Worm (Caenorhabditis elegans): ENCODE results near the gene ZK632.9.
A peak's percentile ranks its signal among the peaks of the same experiment; 100 is the strongest.

ZK632.9 gene

ce11 chrIII:9827163-9827951 is 2.1 kb upstream of the ZK632.9 start, which contains the start of the genes ZK632.10 and ZK632.11 (continued):
- no peak for TF ChIP-seq madf-8 (GFP tag; conservative IDR thresholded peaks at IDR 0.05)
- TF ChIP-seq nhr-179 (tag; optimal IDR thresholded peaks at IDR 0.05) = no peak
- TF ChIP-seq rpc-1 (optimal IDR thresholded peaks at IDR 0.05) = no peak
- TF ChIP-seq rpc-1 (tag; optimal IDR thresholded peaks at IDR 0.05) = no peak
- no peak for TF ChIP-seq rec-8 (tag; optimal IDR thresholded peaks at IDR 0.05)
- no peak for TF ChIP-seq mcd-1 (GFP tag; IDR thresholded peaks at IDR 0.05)
- TF ChIP-seq atf-7 (tag; optimal IDR thresholded peaks at IDR 0.05) = no peak
- no peak for TF ChIP-seq egl-18 (GFP tag; IDR thresholded peaks at IDR 0.05)
- TF ChIP-seq D2030.7 (GFP tag; IDR thresholded peaks at IDR 0.05) = peak; percentile 33; the same call in 1 of the 2 replicates
- no peak for TF ChIP-seq F57C9.4 (tag; optimal IDR thresholded peaks at IDR 0.05)
- peak; percentile 56 for TF ChIP-seq nhr-80 (tag; optimal IDR thresholded peaks at IDR 0.05)
- TF ChIP-seq gei-17 (GFP tag; optimal IDR thresholded peaks at IDR 0.05) = no peak
- no peak for TF ChIP-seq ceh-40 (GFP tag; IDR thresholded peaks at IDR 0.05)
- no peak for TF ChIP-seq attf-3 (GFP tag; conservative IDR thresholded peaks at IDR 0.05)
- no peak for TF ChIP-seq ztf-22 (GFP tag; optimal IDR thresholded peaks at IDR 0.05)
- peak; percentile 17 for TF ChIP-seq attf-5 (GFP tag; optimal IDR thresholded peaks at IDR 0.05)
- TF ChIP-seq somi-1 (GFP tag; optimal IDR thresholded peaks at IDR 0.05) = no peak
- TF ChIP-seq T26A5.8 (tag; optimal IDR thresholded peaks at IDR 0.05) = no peak
- no peak for TF ChIP-seq attf-6 (GFP tag; IDR thresholded peaks at IDR 0.05)
- no peak for TF ChIP-seq ceh-79 (tag; optimal IDR thresholded peaks at IDR 0.05)
- TF ChIP-seq athp-1 (tag; optimal IDR thresholded peaks at IDR 0.05) = no peak
- no peak for TF ChIP-seq efl-1 (GFP tag; optimal IDR thresholded peaks at IDR 0.05)
- no peak for TF ChIP-seq C17E4.6 (GFP tag; IDR thresholded peaks at IDR 0.05)
- TF ChIP-seq cebp-1 (GFP tag; IDR thresholded peaks at IDR 0.05) = peak; percentile 91
- TF ChIP-seq cebp-1 (tag; optimal IDR thresholded peaks at IDR 0.05) = peak; percentile 89
- TF ChIP-seq ceh-100 (GFP tag; IDR thresholded peaks at IDR 0.05) = no peak
- no peak for TF ChIP-seq dpl-1 (GFP tag; optimal IDR thresholded peaks at IDR 0.05)
- no peak for TF ChIP-seq let-526 (GFP tag; IDR thresholded peaks at IDR 0.05)
- TF ChIP-seq hmg-1.2 (GFP tag; IDR thresholded peaks at IDR 0.05) = peak; percentile 44; the same call in 1 of the 2 replicates
- no peak for TF ChIP-seq egl-44 (GFP tag; IDR thresholded peaks at IDR 0.05)
- TF ChIP-seq fkh-3 (tag; optimal IDR thresholded peaks at IDR 0.05) = no peak
- TF ChIP-seq madf-3 (GFP tag; IDR thresholded peaks at IDR 0.05) = peak; percentile 37; the same call in 1 of the 2 replicates
- peak; percentile 49; the same call in 1 of the 2 replicates for TF ChIP-seq nfyb-1 (GFP tag; IDR thresholded peaks at IDR 0.05)
- no peak for TF ChIP-seq chd-7 (tag; optimal IDR thresholded peaks at IDR 0.05)

ce11 chrIII:9826005-9826404 is 773 bp upstream of the ZK632.9 start:
- no peak for TF ChIP-seq B0019.2 (GFP tag; conservative IDR thresholded peaks at IDR 0.05)
- no peak for TF ChIP-seq ztf-18 (tag; optimal IDR thresholded peaks at IDR 0.05)
- TF ChIP-seq Y56A3A.18 (GFP tag; IDR thresholded peaks at IDR 0.05) = no peak
- no peak for TF ChIP-seq lag-1 (GFP tag; IDR thresholded peaks at IDR 0.05)
- peak; percentile 18 for TF ChIP-seq chd-7 (tag; optimal IDR thresholded peaks at IDR 0.05)
- no peak for TF ChIP-seq pha-4 (tag; optimal IDR thresholded peaks at IDR 0.05)
- TF ChIP-seq fkh-3 (tag; optimal IDR thresholded peaks at IDR 0.05) = no peak
- 0 out of 2 replicates have a peak, but pooled peaks have one; percentile 35 for TF ChIP-seq ekl-4 (GFP tag; IDR thresholded peaks at IDR 0.05)
- no peak for TF ChIP-seq Y53F4B.3 (GFP tag; IDR thresholded peaks at IDR 0.05)
- peak; percentile 39 for TF ChIP-seq lin-40 (tag; optimal IDR thresholded peaks at IDR 0.05)
- no peak for TF ChIP-seq ztf-28 (GFP tag; IDR thresholded peaks at IDR 0.05)
- TF ChIP-seq nfya-2 (GFP tag; IDR thresholded peaks at IDR 0.05) = no peak
- no peak for TF ChIP-seq egrh-3 (GFP tag; IDR thresholded peaks at IDR 0.05)
- TF ChIP-seq ztf-26 (tag; optimal IDR thresholded peaks at IDR 0.05) = no peak
- no peak for TF ChIP-seq ztf-6 (GFP tag; IDR thresholded peaks at IDR 0.05)
- no peak for TF ChIP-seq F23B12.7 (tag; optimal IDR thresholded peaks at IDR 0.05; ENCODE audit: insufficient read depth)
- TF ChIP-seq tbx-9 (tag; optimal IDR thresholded peaks at IDR 0.05; ENCODE audit: borderline replicate concordance) = no peak
- no peak for TF ChIP-seq unc-130 (GFP tag; optimal IDR thresholded peaks at IDR 0.05)

All from whole organism, young adult.